Fruit fly (Drosophila melanogaster) whole organism, wandering third instar larva: ENCODE results near the gene CG13607.
A peak's percentile ranks its signal among the peaks of the same experiment; 100 is the strongest.

Experiments used
- Abd-B ChIP-seq: fragments of >200 bp; optimal IDR thresholded peaks from 2 replicates; lab custom pipeline; 2017; ENCODE audit warnings: missing biosample characterization, missing genetic modification characterization
- CG9705 ChIP-seq: fragments of 200-800 bp; sonication (Bioruptor generic); optimal IDR thresholded peaks from 2 replicates; lab custom pipeline; 2018; ENCODE audit warnings: missing biosample characterization, mild to moderate bottlenecking, missing genetic modification characterization
- CrebA ChIP-seq: fragments of 200-800 bp; sonication (Bioruptor generic); optimal IDR thresholded peaks from 2 replicates; lab custom pipeline; 2016; ENCODE audit warnings: missing biosample characterization, mild to moderate bottlenecking, missing genetic modification characterization, borderline replicate concordance
- Dif ChIP-seq: fragments of 200-275, 200-300 bp; sonication (Bioruptor generic); optimal IDR thresholded peaks from 2 replicates; lab custom pipeline; 2018; ENCODE audit warnings: missing biosample characterization, missing genetic modification characterization; ENCODE audit not compliant: partially characterized antibody
- GATAd ChIP-seq: sonication (Bioruptor generic); optimal IDR thresholded peaks from 2 replicates; lab custom pipeline; 2016; ENCODE audit warnings: missing biosample characterization, missing genetic modification characterization
- HLH106 ChIP-seq: fragments of 200-800 bp; optimal IDR thresholded peaks from 3 replicates; lab custom pipeline; 2019; ENCODE audit warnings: missing biosample characterization, mild to moderate bottlenecking, missing genetic modification characterization, moderate library complexity
- Hr78 ChIP-seq: fragments of >200 bp; optimal IDR thresholded peaks from 2 replicates; lab custom pipeline; 2017; ENCODE audit warnings: missing biosample characterization, missing genetic modification characterization
- Hr83 ChIP-seq: fragments of 200-300 bp; sonication (Bioruptor generic); optimal IDR thresholded peaks from 2 replicates; lab custom pipeline; 2016; ENCODE audit warnings: missing biosample characterization, mild to moderate bottlenecking, missing genetic modification characterization, moderate library complexity; ENCODE audit not compliant: poor library complexity, severe bottlenecking
- Jra ChIP-seq: sonication (Bioruptor generic); optimal IDR thresholded peaks from 2 replicates; lab custom pipeline; 2016; ENCODE audit warnings: missing biosample characterization, missing genetic modification characterization
- N ChIP-seq: fragments of >200 bp; optimal IDR thresholded peaks from 2 replicates; lab custom pipeline; 2018; ENCODE audit warnings: missing biosample characterization, missing external identifiers, missing genetic modification characterization
- OdsH ChIP-seq: fragments of 200-800 bp; sonication (Bioruptor generic); optimal IDR thresholded peaks from 2 replicates; lab custom pipeline; 2016; ENCODE audit warnings: missing biosample characterization, mild to moderate bottlenecking, missing genetic modification characterization
- Rel ChIP-seq, 2 experiments: fragments of 200-800 bp; sonication (Bioruptor generic) in 1 of 2; optimal IDR thresholded peaks; 2 replicates in 1 of 2; 3 replicates in 1 of 2; lab custom pipeline; 2016 to 2019; ENCODE audit warnings: mild to moderate bottlenecking in 2 of 2, missing biosample characterization in 2 of 2, missing genetic modification characterization in 2 of 2, moderate library complexity in 1 of 2
- Sp1 ChIP-seq: fragments of 200-800 bp; sonication (Bioruptor generic); optimal IDR thresholded peaks from 3 replicates; lab custom pipeline; 2019; ENCODE audit warnings: missing biosample characterization, mild to moderate bottlenecking, missing genetic modification characterization, moderate library complexity
- Vsx2 ChIP-seq: fragments of 200-300, 225-300 bp; sonication (Bioruptor generic); optimal IDR thresholded peaks from 2 replicates; lab custom pipeline; 2018; ENCODE audit warnings: missing biosample characterization, missing genetic modification characterization; ENCODE audit not compliant: partially characterized antibody
- br ChIP-seq: fragments of 200-800 bp; sonication (Bioruptor generic); optimal IDR thresholded peaks from 2 replicates; lab custom pipeline; 2016; ENCODE audit warnings: missing biosample characterization, missing genetic modification characterization
- brk ChIP-seq: fragments of 200-800 bp; sonication (Bioruptor generic); optimal IDR thresholded peaks from 2 replicates; lab custom pipeline; 2016; ENCODE audit warnings: missing biosample characterization, mild to moderate bottlenecking, missing genetic modification characterization
- dl ChIP-seq, 2 experiments: fragments of 175-275, 200-275 bp in 1 of 2; fragments of 200-275 bp in 1 of 2; sonication (Bioruptor generic); optimal IDR thresholded peaks; lab custom pipeline; 2018; ENCODE audit warnings: mild to moderate bottlenecking in 2 of 2, missing biosample characterization in 2 of 2, missing genetic modification characterization in 2 of 2, moderate library complexity in 2 of 2; ENCODE audit not compliant: partially characterized antibody in 2 of 2, insufficient read depth in 1 of 2
- ey ChIP-seq: fragments of 200-800 bp; sonication (Bioruptor generic); optimal IDR thresholded peaks from 2 replicates; lab custom pipeline; 2016; ENCODE audit warnings: missing biosample characterization, missing genetic modification characterization
- foxo ChIP-seq, 2 experiments: fragments of 200-800 bp; sonication (Bioruptor generic); optimal IDR thresholded peaks; 2 replicates in 1 of 2; 3 replicates in 1 of 2; lab custom pipeline; 2016 to 2017; ENCODE audit warnings: missing biosample characterization in 2 of 2, missing genetic modification characterization in 2 of 2
- h ChIP-seq: fragments of 200-800 bp; sonication (Bioruptor generic); optimal IDR thresholded peaks from 3 replicates; lab custom pipeline; 2016; ENCODE audit warnings: missing biosample characterization, mild to moderate bottlenecking, missing genetic modification characterization
- jim ChIP-seq: fragments of 175-275, 200-325 bp; sonication (Bioruptor generic); optimal IDR thresholded peaks from 2 replicates; lab custom pipeline; 2016; ENCODE audit warnings: missing biosample characterization, mild to moderate bottlenecking, missing genetic modification characterization
- lola ChIP-seq: fragments of >200 bp; optimal IDR thresholded peaks from 2 replicates; lab custom pipeline; 2017; ENCODE audit warnings: missing biosample characterization, missing genetic modification characterization
- psq ChIP-seq: fragments of 200-800 bp; sonication (Bioruptor generic); optimal IDR thresholded peaks from 3 replicates; lab custom pipeline; 2017; ENCODE audit warnings: missing biosample characterization, mild to moderate bottlenecking, missing genetic modification characterization, moderate library complexity
- rgr ChIP-seq: fragments of 200-800 bp; sonication (Bioruptor generic); optimal IDR thresholded peaks from 3 replicates; lab custom pipeline; 2016; ENCODE audit warnings: missing biosample characterization, mild to moderate bottlenecking, missing genetic modification characterization

CG13607 gene

DNA sequence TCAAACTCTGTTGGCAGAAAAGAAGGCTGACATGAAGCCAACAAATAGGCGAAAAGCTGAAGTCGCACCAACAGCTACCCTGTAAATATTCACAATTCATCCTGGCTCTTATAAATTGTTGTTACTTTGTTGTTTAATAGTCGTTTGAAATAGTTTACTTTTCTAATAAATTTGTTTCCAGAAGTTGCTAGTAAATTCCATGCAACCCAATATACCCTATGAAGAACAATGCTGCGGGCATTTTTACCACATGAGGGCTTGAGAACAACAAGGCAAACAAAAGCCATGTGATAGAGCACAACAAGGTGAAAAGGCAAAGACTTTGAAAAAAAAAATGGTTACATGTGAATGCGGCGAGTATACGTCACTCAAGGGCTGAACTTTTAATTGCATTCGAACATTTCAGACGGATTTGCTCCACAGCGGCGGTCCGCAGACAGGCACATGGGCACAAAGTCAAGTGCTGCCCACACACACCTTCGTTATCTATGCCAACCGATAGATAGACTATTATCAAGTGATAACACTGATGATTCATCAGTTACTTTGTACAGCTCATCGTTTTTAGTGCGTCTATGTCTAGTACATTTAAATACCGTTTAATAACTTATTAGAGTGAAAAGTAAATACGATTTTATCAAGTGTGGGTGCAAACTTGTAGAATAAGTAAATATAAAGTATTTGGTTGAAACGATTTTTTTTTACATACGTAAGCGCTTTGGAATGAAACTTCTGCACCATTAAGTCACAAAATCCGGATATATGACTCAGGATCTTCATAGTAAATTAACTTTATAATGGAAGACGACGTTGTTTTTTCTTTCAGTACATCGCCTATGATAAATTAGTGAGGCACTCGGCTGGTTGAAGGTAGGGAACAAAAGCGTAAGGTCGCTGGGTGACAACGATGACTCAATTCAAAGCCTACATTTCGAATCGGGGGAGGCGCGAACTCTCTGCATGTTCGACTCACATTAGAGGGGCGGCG is 16.8 kb downstream of the CG13607 start (continued):
- TF ChIP-seq Sp1 (GFP tag; lab: Kevin White, UChicago) (peak; percentile 49), dl (GFP tag; optimal IDR thresholded peaks at IDR 0.05; lab: Kevin White, UChicago; ENCODE audit: insufficient read depth in 1 of 2, partially characterized antibody in 2 of 2) (no peak), CG9705 (GFP tag; lab: Kevin White, UChicago) (no peak), h (peak; percentile 81)
- TF ChIP-seq, all 38 proteins: peak for 17

DNA sequence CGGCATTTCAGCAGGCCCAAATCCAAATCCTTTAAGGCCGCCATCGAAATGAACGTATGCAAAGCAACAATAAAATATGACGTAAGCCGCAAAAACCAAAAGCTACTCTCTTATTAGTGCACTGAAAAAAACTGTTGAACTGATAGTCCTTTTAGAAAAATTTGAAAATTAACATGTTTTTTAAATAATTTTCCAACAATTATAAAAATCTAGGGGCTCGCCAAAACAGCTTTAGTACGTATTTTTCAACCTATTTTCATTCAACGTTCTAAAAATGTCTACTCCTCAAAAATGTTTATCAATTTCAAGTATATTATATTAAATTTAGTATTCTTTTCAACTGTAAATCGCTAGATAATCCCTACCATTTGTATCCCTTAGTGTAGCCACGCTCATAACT is 22.7 kb downstream of the CG13607 start:
- no peak for TF ChIP-seq Vsx2 (GFP tag; lab: Kevin White, UChicago)
- no peak for TF ChIP-seq rgr (GFP tag; lab: Kevin White, UChicago)
- TF ChIP-seq Hr78 (GFP tag; lab: Kevin White, UChicago) = no peak

DNA sequence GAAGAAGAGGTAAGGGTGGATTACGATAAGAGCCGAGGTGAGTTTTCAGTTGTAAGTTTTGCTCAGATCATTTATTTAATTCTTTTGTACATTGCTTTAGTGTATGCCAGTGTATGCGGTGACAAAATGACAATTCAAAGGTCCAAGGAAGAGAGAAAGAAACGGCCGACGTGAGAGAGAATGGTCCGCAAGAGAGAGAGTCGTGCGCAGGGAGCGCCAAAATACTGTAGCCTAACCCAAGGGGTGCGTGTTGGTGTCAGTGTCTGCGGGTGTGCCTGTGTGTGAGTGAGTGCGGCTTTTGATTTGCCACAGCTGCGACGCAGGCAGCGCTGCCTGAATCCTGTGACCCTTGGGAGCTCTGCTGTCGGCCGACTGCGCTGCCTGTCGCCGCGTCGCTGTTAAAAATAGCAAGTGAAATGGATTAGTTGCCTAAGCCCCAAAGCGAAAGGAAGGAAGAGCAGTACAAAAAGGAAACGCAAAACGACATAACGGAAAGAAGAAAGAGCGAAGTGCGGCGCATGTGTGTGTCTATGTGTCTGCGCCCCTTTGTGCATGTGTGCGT is 23.5 kb downstream of the CG13607 start:
- TF ChIP-seq Dif (GFP tag; lab: Kevin White, UChicago) = no peak
- no peak for TF ChIP-seq Vsx2 (GFP tag; lab: Kevin White, UChicago)
- no peak for TF ChIP-seq HLH106 (tag; lab: Kevin White, UChicago)
- TF ChIP-seq foxo (GFP tag; optimal IDR thresholded peaks at IDR 0.05; lab: Kevin White, UChicago) = no peak
- TF ChIP-seq psq = peak; percentile 61
- no peak for TF ChIP-seq CrebA
- no peak for TF ChIP-seq OdsH (GFP tag; lab: Kevin White, UChicago)
- TF ChIP-seq Hr83 (GFP tag; lab: Kevin White, UChicago) = no peak
- TF ChIP-seq h = no peak

DNA sequence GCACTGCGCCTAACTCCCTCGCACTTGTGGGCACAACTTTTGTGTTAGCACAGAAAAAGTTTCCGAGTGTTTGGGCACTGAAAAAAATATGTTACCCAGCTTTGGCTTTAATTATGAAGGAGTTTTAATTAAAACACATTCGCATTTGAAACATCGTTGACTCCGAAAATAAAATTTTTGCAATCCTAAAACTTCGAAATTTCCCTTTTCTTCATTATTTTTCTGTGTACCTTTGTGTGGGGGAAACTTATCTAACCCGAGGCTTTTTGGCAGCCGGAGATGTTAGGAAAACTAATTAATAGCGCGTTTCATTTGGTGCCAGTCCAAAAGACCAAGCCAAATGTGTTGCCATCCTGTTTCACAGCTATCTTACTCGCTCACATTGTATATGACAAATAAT is 24.5 kb downstream of the CG13607 start:
- TF ChIP-seq OdsH (GFP tag; lab: Kevin White, UChicago) (no peak), HLH106 (tag; lab: Kevin White, UChicago) (no peak), br (GFP tag; lab: Kevin White, UChicago) (no peak), ey (GFP tag; lab: Kevin White, UChicago) (no peak), Jra (GFP tag; lab: Kevin White, UChicago) (no peak), brk (GFP tag; lab: Kevin White, UChicago) (no peak), jim (no peak), N (no peak), Abd-B (GFP tag; lab: Kevin White, UChicago) (no peak), lola (GFP tag; lab: Kevin White, UChicago) (no peak), Hr83 (GFP tag; lab: Kevin White, UChicago) (no peak), rgr (GFP tag; lab: Kevin White, UChicago) (no peak)

DNA sequence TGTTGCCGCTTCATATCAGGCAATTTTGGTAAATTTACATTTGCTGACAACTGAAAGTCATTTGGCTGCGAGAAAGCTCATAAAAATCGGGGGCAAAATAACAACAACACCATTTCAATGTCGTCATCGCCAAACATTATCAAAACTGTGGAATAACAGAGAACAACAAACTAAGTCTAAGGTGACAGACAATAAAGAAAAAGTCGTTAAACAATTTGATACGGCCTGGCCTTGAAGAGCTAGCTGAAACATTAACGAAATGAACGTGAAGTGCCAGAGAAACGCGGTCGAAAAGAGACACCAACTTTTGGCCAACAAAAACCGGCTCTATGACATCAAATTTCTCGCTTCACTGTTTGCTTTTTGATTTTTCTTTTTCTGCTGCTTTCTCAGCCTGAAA is 26.0 kb downstream of the CG13607 start:
- no peak for TF ChIP-seq Rel (GFP tag; optimal IDR thresholded peaks at IDR 0.05; lab: Kevin White, UChicago)
- peak; percentile 5 for TF ChIP-seq Rel (tag; optimal IDR thresholded peaks at IDR 0.05; lab: Kevin White, UChicago)
- no peak for TF ChIP-seq brk (GFP tag; lab: Kevin White, UChicago)

DNA sequence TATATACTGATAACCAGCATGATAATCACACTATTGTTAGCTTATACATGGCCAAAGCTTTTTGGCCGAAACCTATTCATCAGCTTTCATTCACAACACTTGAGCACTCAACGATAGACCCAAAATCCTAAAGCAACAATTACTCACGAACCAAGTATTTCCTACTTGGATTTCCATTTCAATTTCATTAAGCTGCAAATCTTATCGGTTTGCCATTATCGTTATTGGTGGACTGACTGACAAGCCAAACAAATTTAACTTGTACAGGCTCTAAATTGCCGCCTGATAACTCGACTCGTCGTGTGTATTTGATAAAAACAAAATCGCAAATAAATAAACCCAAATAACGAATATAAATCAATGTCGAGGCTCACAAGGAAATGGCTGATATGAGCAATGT is 31.1 kb downstream of the CG13607 start:
- TF ChIP-seq h = peak; percentile 33
- TF ChIP-seq CrebA = peak; percentile 66
- TF ChIP-seq Jra (GFP tag; lab: Kevin White, UChicago) = no peak
- no peak for TF ChIP-seq GATAd
- TF ChIP-seq Vsx2 (GFP tag; lab: Kevin White, UChicago) = no peak
- TF ChIP-seq brk (GFP tag; lab: Kevin White, UChicago) = peak; percentile 34
- no peak for TF ChIP-seq N
- no peak for TF ChIP-seq Rel (GFP tag; optimal IDR thresholded peaks at IDR 0.05; lab: Kevin White, UChicago)
- no peak for TF ChIP-seq Rel (tag; optimal IDR thresholded peaks at IDR 0.05; lab: Kevin White, UChicago)
- no peak for TF ChIP-seq jim
